Worm (Caenorhabditis elegans): ENCODE data around the gene W08F4.7.
A peak's percentile ranks its signal among the peaks of the same experiment; 100 is the strongest.

W08F4.7 gene

DNA sequence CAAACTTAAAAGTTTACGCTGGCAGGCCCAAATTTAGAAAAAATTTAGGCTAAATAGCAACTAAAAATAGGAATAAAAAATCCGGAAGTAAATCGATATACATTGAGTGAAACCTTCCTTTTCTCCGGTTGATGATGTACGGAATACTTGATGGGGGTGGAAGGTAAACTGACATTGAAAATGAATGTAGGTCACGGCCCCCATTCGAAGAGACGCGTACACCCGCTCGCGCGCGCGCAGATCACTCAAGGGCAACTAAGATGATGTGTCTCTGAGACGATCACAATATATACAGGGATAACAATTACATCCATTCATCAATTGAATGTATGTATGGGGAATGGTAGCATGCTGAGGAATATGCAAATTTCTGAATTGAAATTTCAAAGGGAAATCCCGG is 3.5 kb downstream of the W08F4.7 start:
- TF ChIP-seq ceh-39 (tag; optimal IDR thresholded peaks at IDR 0.05) (no peak), nhr-28 (tag; optimal IDR thresholded peaks at IDR 0.05) (no peak), lin-32 (GFP tag; optimal IDR thresholded peaks at IDR 0.05) (no peak), nhr-237 (tag; optimal IDR thresholded peaks at IDR 0.05) (no peak), nhr-2 (tag; optimal IDR thresholded peaks at IDR 0.05) (no peak), blmp-1 (tag; optimal IDR thresholded peaks at IDR 0.05) (no peak), unc-62 (GFP tag; optimal IDR thresholded peaks at IDR 0.05) (no peak), flh-1 (GFP tag; optimal IDR thresholded peaks at IDR 0.05) (no peak), mep-1 (tag; optimal IDR thresholded peaks at IDR 0.05) (no peak)

DNA sequence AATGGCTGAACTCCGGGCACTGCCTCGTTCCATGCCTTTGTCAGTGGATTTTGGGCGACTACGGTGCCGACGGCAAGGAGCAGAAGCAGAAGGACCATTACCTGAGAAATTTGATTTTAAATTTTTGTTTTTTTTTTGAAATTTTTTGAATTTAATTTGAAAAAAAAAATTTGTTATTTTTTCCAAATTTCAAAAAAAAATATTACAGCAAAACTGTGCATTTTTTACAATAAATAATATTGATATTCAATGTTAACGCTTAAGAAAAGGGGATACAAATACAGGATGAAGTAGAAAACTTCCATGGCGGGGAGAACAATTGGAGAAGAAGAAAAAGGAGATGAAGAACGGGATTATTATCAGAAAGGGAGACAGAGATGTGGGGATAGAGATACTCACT is 5.5 kb downstream of the W08F4.7 start, which contains the start of gene mlt-8:
Gene mlt-8 (minus strand): TSS at position 101 of the 400 bp plus-strand sequence.
- TF ChIP-seq sem-2 (GFP tag; optimal IDR thresholded peaks at IDR 0.05) = no peak
- no peak for TF ChIP-seq blmp-1 (tag; optimal IDR thresholded peaks at IDR 0.05)
- TF ChIP-seq zip-8 (tag; optimal IDR thresholded peaks at IDR 0.05) = no peak
- TF ChIP-seq sptf-1 (tag; optimal IDR thresholded peaks at IDR 0.05) = no peak
- no peak for TF ChIP-seq nhr-76 (tag; optimal IDR thresholded peaks at IDR 0.05)
- TF ChIP-seq snpc-4 (tag; optimal IDR thresholded peaks at IDR 0.05) = no peak
- no peak for TF ChIP-seq ham-2 (GFP tag; optimal IDR thresholded peaks at IDR 0.05)
- TF ChIP-seq ceh-43 (GFP tag; optimal IDR thresholded peaks at IDR 0.05) = no peak
- TF ChIP-seq unc-62 (GFP tag; optimal IDR thresholded peaks at IDR 0.05) = no peak

DNA sequence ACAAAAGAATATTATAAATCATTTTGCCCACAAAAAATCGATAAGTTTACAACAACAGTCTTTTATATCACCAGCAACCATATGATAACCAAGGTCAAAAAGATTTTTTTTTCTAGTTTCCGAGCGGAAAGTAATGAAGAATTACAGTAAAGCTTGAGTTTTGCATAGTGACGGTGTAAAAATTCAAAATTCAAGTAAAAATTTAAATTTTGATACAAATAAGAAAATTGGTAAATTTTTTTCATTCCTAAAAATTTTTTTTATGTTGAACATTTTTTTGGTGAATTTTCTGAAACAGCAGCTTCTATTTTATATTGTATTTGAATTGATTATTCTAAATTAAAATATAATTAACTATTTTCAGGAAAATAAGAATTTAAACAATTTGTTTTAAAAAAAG is 8.8 kb downstream of the W08F4.7 start, which contains the start of gene W08F4.5:
Gene W08F4.5 (minus strand): TSS at position 101 of the 400 bp plus-strand sequence.
- no peak for TF ChIP-seq tbx-8 (GFP tag; optimal IDR thresholded peaks at IDR 0.05)
- TF ChIP-seq mab-5 (tag; optimal IDR thresholded peaks at IDR 0.05) = no peak
- no peak for TF ChIP-seq sem-2 (GFP tag; optimal IDR thresholded peaks at IDR 0.05)
- no peak for TF ChIP-seq elt-3 (tag; optimal IDR thresholded peaks at IDR 0.05)
- no peak for TF ChIP-seq bed-3 (GFP tag; optimal IDR thresholded peaks at IDR 0.05)
- TF ChIP-seq unc-62 (GFP tag; optimal IDR thresholded peaks at IDR 0.05) = no peak
- no peak for TF ChIP-seq sptf-1 (tag; optimal IDR thresholded peaks at IDR 0.05)
- TF ChIP-seq nhr-12 (tag; optimal IDR thresholded peaks at IDR 0.05) = no peak
- TF ChIP-seq unc-120 (tag; optimal IDR thresholded peaks at IDR 0.05; ENCODE audit: poor library complexity, severe bottlenecking) = no peak
- TF ChIP-seq snpc-4 (tag; optimal IDR thresholded peaks at IDR 0.05) = no peak
- TF ChIP-seq ztf-11 (tag; optimal IDR thresholded peaks at IDR 0.05) = no peak
- no peak for TF ChIP-seq M03D4.4 (tag; optimal IDR thresholded peaks at IDR 0.05)
- TF ChIP-seq lsy-2 (tag; optimal IDR thresholded peaks at IDR 0.05) = no peak
- no peak for TF ChIP-seq drap-1 (GFP tag; optimal IDR thresholded peaks at IDR 0.05)

DNA sequence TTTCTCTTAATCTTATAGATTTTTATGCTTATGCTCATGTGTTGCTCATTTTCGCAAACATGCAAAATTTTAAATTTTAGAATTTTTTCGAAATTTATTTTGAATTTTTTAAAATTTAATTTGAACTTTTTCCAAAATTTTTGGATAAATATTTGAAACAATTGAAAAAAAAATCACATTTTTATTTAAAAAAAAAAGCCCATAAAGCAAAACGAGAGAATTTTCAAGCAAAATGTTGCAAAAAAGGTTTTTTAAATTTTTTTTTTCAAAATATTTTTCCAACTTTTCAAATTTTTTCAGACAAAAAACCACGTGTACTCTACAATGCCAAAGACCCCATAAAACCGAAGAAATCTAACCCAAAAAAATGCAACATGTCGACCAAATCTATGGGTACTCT is 21.3 kb downstream of the W08F4.7 start, which contains the start of the genes C09E8.1 and C09E8.6:
Gene C09E8.1 (plus strand): TSS at position 301 of the 400 bp plus-strand sequence.
Gene C09E8.6 (plus strand): TSS at position 313 of the 400 bp plus-strand sequence.
- TF ChIP-seq lin-13 (tag; optimal IDR thresholded peaks at IDR 0.05) (no peak), ham-2 (GFP tag; optimal IDR thresholded peaks at IDR 0.05) (no peak), mab-5 (tag; optimal IDR thresholded peaks at IDR 0.05) (no peak), sem-2 (GFP tag; optimal IDR thresholded peaks at IDR 0.05) (no peak), snpc-4 (tag; optimal IDR thresholded peaks at IDR 0.05) (no peak), drap-1 (GFP tag; optimal IDR thresholded peaks at IDR 0.05) (no peak), cnd-1 (tag; optimal IDR thresholded peaks at IDR 0.05) (no peak), ztf-11 (tag; optimal IDR thresholded peaks at IDR 0.05) (no peak)

DNA sequence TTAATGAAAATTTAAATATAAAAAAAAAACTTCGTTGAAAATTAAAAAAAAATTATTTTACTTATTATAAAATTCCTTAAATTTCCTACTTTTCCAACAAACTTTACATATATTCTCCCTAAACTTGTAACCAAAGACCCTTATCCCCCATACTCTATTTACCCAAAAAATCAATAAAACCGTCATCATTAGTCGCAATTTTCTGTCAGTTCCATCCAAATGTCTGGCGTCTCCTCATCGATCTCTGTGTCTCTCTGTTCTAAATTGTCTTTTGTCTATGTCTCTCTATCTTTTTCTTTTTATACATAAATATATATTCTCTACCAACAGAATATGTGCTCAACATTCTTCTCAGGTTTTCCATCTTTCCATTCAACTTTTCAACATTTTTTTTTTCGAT is 22.2 kb downstream of the W08F4.7 start:
- TF ChIP-seq unc-62 (GFP tag; optimal IDR thresholded peaks at IDR 0.05) = peak; percentile 5
- no peak for TF ChIP-seq ceh-39 (tag; optimal IDR thresholded peaks at IDR 0.05)
- TF ChIP-seq mls-2 (tag; optimal IDR thresholded peaks at IDR 0.05) = no peak

DNA sequence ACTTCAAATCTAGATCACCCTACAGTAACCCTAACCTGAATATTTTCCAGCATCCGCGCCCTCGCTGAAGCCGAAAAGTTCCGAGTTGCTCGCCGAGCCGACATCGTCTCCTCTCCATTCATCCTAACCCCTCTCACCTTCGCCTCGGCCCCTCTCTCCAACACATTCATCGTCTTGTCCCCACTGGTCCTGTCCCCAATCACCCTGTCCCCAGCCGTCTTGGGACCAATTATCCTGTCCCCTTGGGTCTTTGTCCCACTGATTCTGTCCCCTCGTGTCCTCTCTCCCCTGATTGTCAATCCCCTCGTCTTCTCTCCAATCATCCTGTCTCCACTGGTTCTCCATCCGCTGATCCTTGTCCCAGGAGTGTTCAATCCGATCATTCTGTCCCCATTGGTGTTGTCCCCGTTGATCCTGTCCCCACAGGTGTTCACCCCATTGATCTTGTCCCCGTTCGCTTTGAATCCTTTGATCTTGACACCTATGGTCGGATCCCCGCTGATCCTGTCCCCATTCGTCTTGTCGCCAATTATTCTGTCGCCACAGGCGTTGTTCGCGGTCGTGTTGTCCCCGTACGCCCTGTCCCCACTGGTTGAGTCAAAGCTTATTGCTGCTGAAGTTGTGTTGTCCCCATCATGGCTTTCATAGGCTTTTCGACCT is 26.2 kb downstream of the W08F4.7 start, which contains the start of gene lips-7:
Gene lips-7 (plus strand): TSS at position 610 of the 660 bp plus-strand sequence.
- no peak for TF ChIP-seq nhr-2 (tag; optimal IDR thresholded peaks at IDR 0.05)
- no peak for TF ChIP-seq bed-3 (GFP tag; optimal IDR thresholded peaks at IDR 0.05)
- no peak for TF ChIP-seq lin-13 (tag; optimal IDR thresholded peaks at IDR 0.05)
- no peak for TF ChIP-seq unc-39 (tag; optimal IDR thresholded peaks at IDR 0.05)
- TF ChIP-seq nhr-28 (tag; optimal IDR thresholded peaks at IDR 0.05) = no peak
- TF ChIP-seq ces-1 (GFP tag; optimal IDR thresholded peaks at IDR 0.05) = no peak
- no peak for TF ChIP-seq ztf-11 (tag; optimal IDR thresholded peaks at IDR 0.05)
- TF ChIP-seq mls-2 (tag; optimal IDR thresholded peaks at IDR 0.05) = no peak
- no peak for TF ChIP-seq zip-8 (tag; optimal IDR thresholded peaks at IDR 0.05)
- TF ChIP-seq flh-1 (GFP tag; optimal IDR thresholded peaks at IDR 0.05) = no peak
- TF ChIP-seq mep-1 (tag; optimal IDR thresholded peaks at IDR 0.05) = no peak
- no peak for TF ChIP-seq M03D4.4 (tag; optimal IDR thresholded peaks at IDR 0.05)
- TF ChIP-seq nhr-12 (tag; optimal IDR thresholded peaks at IDR 0.05) = no peak
- no peak for TF ChIP-seq elt-3 (tag; optimal IDR thresholded peaks at IDR 0.05)
- TF ChIP-seq sem-2 (GFP tag; optimal IDR thresholded peaks at IDR 0.05) = no peak
- no peak for TF ChIP-seq lsy-2 (tag; optimal IDR thresholded peaks at IDR 0.05)
